Worm (Caenorhabditis elegans): Measurements from ENCODE around the gene ref-2.

ref-2 gene

ce11 chrX:7794306-7794743, 50.3 kb downstream of the ref-2 start (continued):
- TF ChIP-seq hlh-17 (GFP tag; optimal IDR thresholded peaks at IDR 0.05; ENCODE audit: borderline replicate concordance) (no peak), tbx-2 (tag; optimal IDR thresholded peaks at IDR 0.05) (no peak), dsc-1 (tag; optimal IDR thresholded peaks at IDR 0.05) (peak; percentile 2), pax-3 (tag; optimal IDR thresholded peaks at IDR 0.05) (no peak), nhr-47 (tag; optimal IDR thresholded peaks at IDR 0.05) (peak; percentile 4), ztf-4 (tag; optimal IDR thresholded peaks at IDR 0.05) (no peak), unc-62 (GFP tag; optimal IDR thresholded peaks at IDR 0.05) (no peak), fkh-4 (tag; optimal IDR thresholded peaks at IDR 0.05; ENCODE audit: borderline replicate concordance) (no peak), ceh-82 (tag; optimal IDR thresholded peaks at IDR 0.05) (no peak), lin-13 (GFP tag; optimal IDR thresholded peaks at IDR 0.05) (no peak), efl-1 (optimal IDR thresholded peaks at IDR 0.05) (no peak), efl-1 (GFP tag; optimal IDR thresholded peaks at IDR 0.05 in 1 of 2) (peak in 1 of 2 experiments; percentile 88), snu-23 (GFP tag; optimal IDR thresholded peaks at IDR 0.05) (peak; percentile 19), nhr-11 (tag; optimal IDR thresholded peaks at IDR 0.05) (no peak), vab-15 (tag; optimal IDR thresholded peaks at IDR 0.05) (no peak), C34B4.2 (tag; optimal IDR thresholded peaks at IDR 0.05) (no peak), aha-1 (tag; optimal IDR thresholded peaks at IDR 0.05) (no peak), mdl-1 (tag; optimal IDR thresholded peaks at IDR 0.05) (peak in 1 of 2 experiments; percentile 31), F16B12.6 (tag; optimal IDR thresholded peaks at IDR 0.05) (no peak), zag-1 (tag; optimal IDR thresholded peaks at IDR 0.05) (no peak), swsn-7 (tag; optimal IDR thresholded peaks at IDR 0.05) (no peak), zip-4 (GFP tag; optimal IDR thresholded peaks at IDR 0.05) (no peak), fos-1 (tag; optimal IDR thresholded peaks at IDR 0.05) (peak; percentile 38), nhr-237 (tag; optimal IDR thresholded peaks at IDR 0.05) (no peak), lin-39 (tag; optimal IDR thresholded peaks at IDR 0.05) (no peak), dpl-1 (GFP tag; optimal IDR thresholded peaks at IDR 0.05) (no peak), nhr-77 (tag; optimal IDR thresholded peaks at IDR 0.05) (no peak), nhr-90 (tag; optimal IDR thresholded peaks at IDR 0.05; ENCODE audit: poor library complexity) (peak; percentile 58), ceh-90 (tag; optimal IDR thresholded peaks at IDR 0.05) (no peak), unc-98 (GFP tag; IDR thresholded peaks at IDR 0.05) (no peak), fkh-8 (tag; optimal IDR thresholded peaks at IDR 0.05) (no peak), nhr-85 (tag) (no peak), lsy-2 (tag; optimal IDR thresholded peaks at IDR 0.05) (no peak), nhr-20 (tag; optimal IDR thresholded peaks at IDR 0.05) (peak; percentile 22), mab-9 (GFP tag; IDR thresholded peaks at IDR 0.05) (no peak), lir-3 (tag; optimal IDR thresholded peaks at IDR 0.05; ENCODE audit: poor library complexity) (no peak), pag-3 (tag; optimal IDR thresholded peaks at IDR 0.05; ENCODE audit: borderline replicate concordance, insufficient read depth) (no peak), ceh-88 (GFP tag; IDR thresholded peaks at IDR 0.05) (no peak), pqm-1 (tag; optimal IDR thresholded peaks at IDR 0.05) (no peak), elt-2 (tag; optimal IDR thresholded peaks at IDR 0.05) (no peak), lin-15B (tag; optimal IDR thresholded peaks at IDR 0.05) (no peak), ceh-8 (GFP tag; optimal IDR thresholded peaks at IDR 0.05) (no peak), Y116A8C.19 (tag; optimal IDR thresholded peaks at IDR 0.05; ENCODE audit: borderline replicate concordance) (no peak), hlh-4 (tag; optimal IDR thresholded peaks at IDR 0.05) (no peak), skn-1 (tag; optimal IDR thresholded peaks at IDR 0.05) (no peak), mep-1 (tag; optimal IDR thresholded peaks at IDR 0.05) (peak; percentile 4), nhr-19 (GFP tag; conservative IDR thresholded peaks at IDR 0.05) (peak; percentile 45)

Measured in whole organism, L1 larva.